Fruit fly (Drosophila melanogaster) Kc167 (cell line): ENCODE measurements around the gene c11.1.

Experiments used
- Myc ChIP-seq: fragments of >200 bp; optimal IDR thresholded peaks from 2 replicates; lab custom pipeline; 2017; ENCODE audit warnings: missing external identifiers
- Sin3A ChIP-seq: fragments of >200 bp; optimal IDR thresholded peaks from 2 replicates; lab custom pipeline; 2018; ENCODE audit warnings: missing external identifiers
- h ChIP-seq: fragments of >200 bp; optimal IDR thresholded peaks from 3 replicates; lab custom pipeline; 2018; ENCODE audit warnings: missing external identifiers
- insv ChIP-seq: fragments of >200 bp; optimal IDR thresholded peaks from 3 replicates; lab custom pipeline; 2018; ENCODE audit warnings: missing external identifiers
- psq ChIP-seq: fragments of >200 bp; optimal IDR thresholded peaks from 2 replicates; lab custom pipeline; 2017; ENCODE audit warnings: missing external identifiers
- ttk ChIP-seq: sonication (Bioruptor generic); optimal IDR thresholded peaks from 2 replicates; lab custom pipeline; 2017; ENCODE audit warnings: missing external identifiers

dm6 chrX:9250161-9250831, 32.6 kb downstream of the c11.1 start, which contains the start of gene CG17754:
- TF ChIP-seq ttk, result no peak
- no peak for TF ChIP-seq Sin3A
- no peak for TF ChIP-seq psq (lab: Kevin White, UChicago)
- TF ChIP-seq insv (lab: Kevin White, UChicago), result no peak
- TF ChIP-seq Myc, result no peak
- no peak for TF ChIP-seq h (lab: Kevin White, UChicago)
